Worm (Caenorhabditis elegans): Measurements from ENCODE around the gene B0336.13.

The B0336.13 gene

ce11 chrIII:5697266-5697665 lies 3.4 kb downstream of the B0336.13 start, which contains the start of gene B0336.7:
Gene B0336.7 (minus strand): TSS chrIII:5697366.
- TF ChIP-seq ztf-11 (tag; optimal IDR thresholded peaks at IDR 0.05), result no peak
- TF ChIP-seq unc-62 (GFP tag; optimal IDR thresholded peaks at IDR 0.05), result no peak
- no peak for TF ChIP-seq elt-3 (tag; optimal IDR thresholded peaks at IDR 0.05)
- no peak for TF ChIP-seq nhr-2 (tag; optimal IDR thresholded peaks at IDR 0.05)
- no peak for TF ChIP-seq ceh-43 (GFP tag; optimal IDR thresholded peaks at IDR 0.05)
- TF ChIP-seq unc-120 (tag; optimal IDR thresholded peaks at IDR 0.05; ENCODE audit: poor library complexity, severe bottlenecking), result no peak
- TF ChIP-seq lin-32 (GFP tag; optimal IDR thresholded peaks at IDR 0.05), result no peak
- TF ChIP-seq nhr-28 (tag; optimal IDR thresholded peaks at IDR 0.05), result no peak
- TF ChIP-seq M03D4.4 (tag; optimal IDR thresholded peaks at IDR 0.05), result no peak
- TF ChIP-seq lsy-2 (tag; optimal IDR thresholded peaks at IDR 0.05), result no peak
- no peak for TF ChIP-seq flh-1 (GFP tag; optimal IDR thresholded peaks at IDR 0.05)
- no peak for TF ChIP-seq ces-1 (GFP tag; optimal IDR thresholded peaks at IDR 0.05)
- TF ChIP-seq lin-13 (tag; optimal IDR thresholded peaks at IDR 0.05), result no peak
- no peak for TF ChIP-seq cnd-1 (tag; optimal IDR thresholded peaks at IDR 0.05)
- TF ChIP-seq mls-2 (tag; optimal IDR thresholded peaks at IDR 0.05), result no peak
- no peak for TF ChIP-seq nhr-12 (tag; optimal IDR thresholded peaks at IDR 0.05)
- no peak for TF ChIP-seq tbx-8 (GFP tag; optimal IDR thresholded peaks at IDR 0.05)
- no peak for TF ChIP-seq mab-5 (tag; optimal IDR thresholded peaks at IDR 0.05)
- TF ChIP-seq pha-4 (tag; optimal IDR thresholded peaks at IDR 0.05), result no peak

ce11 chrIII:5697963-5698730 lies 4.3 kb downstream of the B0336.13 start, which contains the start of the genes lgg-3 and rgs-5:
Gene lgg-3 (minus strand): TSS chrIII:5698013.
Gene rgs-5 (plus strand): TSS chrIII:5698555.
- TF ChIP-seq ceh-43 (GFP tag; optimal IDR thresholded peaks at IDR 0.05) (no peak), hlh-1 (tag; optimal IDR thresholded peaks at IDR 0.05) (peak; percentile 34), ces-1 (GFP tag; optimal IDR thresholded peaks at IDR 0.05) (peak; percentile 34), mep-1 (tag; optimal IDR thresholded peaks at IDR 0.05) (peak; percentile 64), ztf-11 (tag; optimal IDR thresholded peaks at IDR 0.05) (no peak), lsy-2 (tag; optimal IDR thresholded peaks at IDR 0.05) (peak; percentile 31), nhr-237 (tag; optimal IDR thresholded peaks at IDR 0.05) (no peak)

- TF ChIP-seq nhr-76 (tag; optimal IDR thresholded peaks at IDR 0.05) (no peak), blmp-1 (tag; optimal IDR thresholded peaks at IDR 0.05) (no peak), M03D4.4 (tag; optimal IDR thresholded peaks at IDR 0.05) (no peak), lsy-2 (tag; optimal IDR thresholded peaks at IDR 0.05) (no peak), unc-120 (tag; optimal IDR thresholded peaks at IDR 0.05; ENCODE audit: poor library complexity, severe bottlenecking) (no peak), cnd-1 (tag; optimal IDR thresholded peaks at IDR 0.05) (no peak), nhr-237 (tag; optimal IDR thresholded peaks at IDR 0.05) (no peak), unc-39 (tag; optimal IDR thresholded peaks at IDR 0.05) (no peak), mep-1 (tag; optimal IDR thresholded peaks at IDR 0.05) (no peak), tbx-8 (GFP tag; optimal IDR thresholded peaks at IDR 0.05) (no peak), ceh-43 (GFP tag; optimal IDR thresholded peaks at IDR 0.05) (no peak), sptf-1 (tag; optimal IDR thresholded peaks at IDR 0.05) (no peak), nhr-12 (tag; optimal IDR thresholded peaks at IDR 0.05) (no peak), flh-1 (GFP tag; optimal IDR thresholded peaks at IDR 0.05) (no peak), pha-4 (tag; optimal IDR thresholded peaks at IDR 0.05) (no peak), elt-1 (tag; optimal IDR thresholded peaks at IDR 0.05; ENCODE audit: borderline replicate concordance, insufficient read depth) (no peak), zip-8 (tag; optimal IDR thresholded peaks at IDR 0.05) (no peak), drap-1 (GFP tag; optimal IDR thresholded peaks at IDR 0.05) (no peak), unc-62 (GFP tag; optimal IDR thresholded peaks at IDR 0.05) (no peak), mls-2 (tag; optimal IDR thresholded peaks at IDR 0.05) (no peak)
Observed at ce11 chrIII:5701491-5701890, 7.7 kb downstream of the B0336.13 start.

ce11 chrIII:5705228-5705888 lies 11.5 kb downstream of the B0336.13 start, which contains the start of gene swp-1:
Gene swp-1 (minus strand): TSS chrIII:5705525.
- no peak for TF ChIP-seq bed-3 (GFP tag; optimal IDR thresholded peaks at IDR 0.05)
- no peak for TF ChIP-seq pha-4 (tag; optimal IDR thresholded peaks at IDR 0.05)
- no peak for TF ChIP-seq nhr-28 (tag; optimal IDR thresholded peaks at IDR 0.05)
- no peak for TF ChIP-seq mep-1 (tag; optimal IDR thresholded peaks at IDR 0.05)
- TF ChIP-seq sptf-1 (tag; optimal IDR thresholded peaks at IDR 0.05), result no peak
- TF ChIP-seq flh-1 (GFP tag; optimal IDR thresholded peaks at IDR 0.05), result no peak
- TF ChIP-seq drap-1 (GFP tag; optimal IDR thresholded peaks at IDR 0.05), result no peak
- no peak for TF ChIP-seq lin-13 (tag; optimal IDR thresholded peaks at IDR 0.05)
- TF ChIP-seq ceh-83 (GFP tag; optimal IDR thresholded peaks at IDR 0.05), result no peak
- TF ChIP-seq nhr-2 (tag; optimal IDR thresholded peaks at IDR 0.05), result no peak
- TF ChIP-seq lin-32 (GFP tag; optimal IDR thresholded peaks at IDR 0.05), result no peak

Data from whole organism, mixed stage, embryonic.